Worm (Caenorhabditis elegans): Measurements from ENCODE around the gene srh-248.
"Not testable (repeated sequence)": the region's sequence is repeated elsewhere in the genome, so short reads cannot be mapped to it uniquely, and the experiment has no call there.

Gene srh-248

DNA sequence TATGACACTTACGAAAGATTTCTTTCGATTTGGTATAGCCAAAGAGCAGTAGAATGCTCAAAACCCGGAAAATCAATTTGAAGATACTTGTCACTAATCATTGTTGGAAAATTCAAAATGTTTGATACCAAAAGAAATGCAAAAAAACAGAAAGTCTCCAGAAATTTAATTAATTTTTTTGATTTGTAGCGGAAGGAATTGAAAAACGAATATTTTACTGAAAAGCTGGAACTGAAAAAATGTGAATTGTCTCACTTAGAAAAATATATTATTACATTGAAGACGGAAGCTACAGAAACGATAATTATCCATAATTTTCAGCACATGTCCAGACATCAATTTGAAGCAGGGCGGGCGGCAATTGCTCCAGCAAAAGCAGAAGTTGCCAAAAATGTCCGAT lies 7.7 kb upstream of the srh-248 start, which contains the start of gene srw-138:
TSS of gene srw-138 (minus strand) at position 101 of the 400 bp plus-strand sequence.
- TF ChIP-seq W03F9.2 (tag; optimal IDR thresholded peaks at IDR 0.05) (no peak), him-1 (tag; optimal IDR thresholded peaks at IDR 0.05) (no peak)

ce11 chrV:2960894-2961293 lies 5.7 kb upstream of the srh-248 start, which contains the start of gene srw-144:
TSS of gene srw-144 (minus strand) at chrV:2960994.
- TF ChIP-seq him-1 (tag; optimal IDR thresholded peaks at IDR 0.05) (no peak), W03F9.2 (tag; optimal IDR thresholded peaks at IDR 0.05) (no peak), dao-5 (tag; optimal IDR thresholded peaks at IDR 0.05) (no peak)

- no peak for TF ChIP-seq W03F9.2 (tag; optimal IDR thresholded peaks at IDR 0.05)
- TF ChIP-seq him-1 (tag; optimal IDR thresholded peaks at IDR 0.05): no peak
- TF ChIP-seq dao-5 (tag; optimal IDR thresholded peaks at IDR 0.05): no peak
Observed at ce11 chrV:2958202-2958601, 3.0 kb upstream of the srh-248 start, which contains the start of gene srw-142. TSS of gene srw-142 (minus strand) at chrV:2958302.

ce11 chrV:2952102-2952501 lies 3.1 kb downstream of the srh-248 start, which contains the start of gene srw-122:
TSS of gene srw-122 (minus strand) at chrV:2952202.
- TF ChIP-seq him-1, W03F9.2, dao-5 (tag; optimal IDR thresholded peaks at IDR 0.05): not testable (repeated sequence)

- no peak for TF ChIP-seq dao-5 (tag; optimal IDR thresholded peaks at IDR 0.05)
- no peak for TF ChIP-seq him-1 (tag; optimal IDR thresholded peaks at IDR 0.05)
- no peak for TF ChIP-seq W03F9.2 (tag; optimal IDR thresholded peaks at IDR 0.05)
Observed at ce11 chrV:2945602-2946001, 9.6 kb downstream of the srh-248 start, which contains the start of gene srh-87. TSS of gene srh-87 (minus strand) at chrV:2945702.

- TF ChIP-seq him-1 (tag; optimal IDR thresholded peaks at IDR 0.05) (no peak), W03F9.2 (tag; optimal IDR thresholded peaks at IDR 0.05) (no peak), dao-5 (tag; optimal IDR thresholded peaks at IDR 0.05) (no peak)
Observed at ce11 chrV:2943859-2944258, 11.4 kb downstream of the srh-248 start, which contains the start of gene srw-137. TSS of gene srw-137 (minus strand) at chrV:2943959.

- TF ChIP-seq W03F9.2 (tag; optimal IDR thresholded peaks at IDR 0.05) (no peak), dao-5 (tag; optimal IDR thresholded peaks at IDR 0.05) (no peak), him-1 (tag; optimal IDR thresholded peaks at IDR 0.05) (no peak)
Observed at ce11 chrV:2942247-2942646, 13.0 kb downstream of the srh-248 start.

- TF ChIP-seq dao-5 (tag; optimal IDR thresholded peaks at IDR 0.05) (no peak), W03F9.2 (tag; optimal IDR thresholded peaks at IDR 0.05) (no peak), him-1 (tag; optimal IDR thresholded peaks at IDR 0.05) (no peak)
Observed at ce11 chrV:2941405-2941804, 13.8 kb downstream of the srh-248 start, which contains the start of gene srw-143. TSS of gene srw-143 (minus strand) at chrV:2941505.

DNA sequence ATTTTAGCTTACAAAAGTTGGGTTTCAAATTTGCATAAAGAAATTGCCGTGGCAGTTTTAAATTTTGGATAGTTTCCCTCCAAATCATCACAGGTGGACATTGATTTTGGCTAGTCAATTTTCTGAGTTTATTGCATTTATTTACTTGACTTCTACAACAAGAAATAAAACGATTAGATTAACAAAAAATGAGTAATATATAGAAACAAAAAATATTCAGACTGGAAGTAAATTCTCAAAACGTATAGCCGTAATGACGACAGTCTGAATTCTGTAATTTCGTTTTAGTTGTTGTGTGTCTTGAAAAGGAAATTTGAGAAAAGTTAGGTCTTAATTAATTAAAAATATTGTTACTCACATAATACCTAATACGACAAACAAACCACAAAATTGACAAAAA lies 16.7 kb downstream of the srh-248 start, which contains the start of gene srw-141:
TSS of gene srw-141 (minus strand) at position 101 of the 400 bp plus-strand sequence.
- no peak for TF ChIP-seq W03F9.2 (tag; optimal IDR thresholded peaks at IDR 0.05)
- no peak for TF ChIP-seq dao-5 (tag; optimal IDR thresholded peaks at IDR 0.05)
- TF ChIP-seq him-1 (tag; optimal IDR thresholded peaks at IDR 0.05): no peak

ce11 chrV:2934075-2934474 lies 21.2 kb downstream of the srh-248 start, which contains the start of gene srh-247:
TSS of gene srh-247 (minus strand) at chrV:2934175.
- TF ChIP-seq W03F9.2 (tag; optimal IDR thresholded peaks at IDR 0.05) (no peak), him-1 (tag; optimal IDR thresholded peaks at IDR 0.05) (no peak), dao-5 (tag; optimal IDR thresholded peaks at IDR 0.05) (no peak)

- TF ChIP-seq him-1 (tag; optimal IDR thresholded peaks at IDR 0.05) (no peak), dao-5 (tag; optimal IDR thresholded peaks at IDR 0.05) (no peak), W03F9.2 (tag; optimal IDR thresholded peaks at IDR 0.05) (no peak)
Observed at ce11 chrV:2931252-2931651, 24.0 kb downstream of the srh-248 start, which contains the start of gene C31B8.1. TSS of gene C31B8.1 (plus strand) at chrV:2931552.

ce11 chrV:2929753-2930152 lies 25.5 kb downstream of the srh-248 start, which contains the start of gene C31B8.16:
TSS of gene C31B8.16 (plus strand) at chrV:2930053.
- TF ChIP-seq him-1 (tag; optimal IDR thresholded peaks at IDR 0.05) (no peak), W03F9.2 (tag; optimal IDR thresholded peaks at IDR 0.05) (no peak), dao-5 (tag; optimal IDR thresholded peaks at IDR 0.05) (no peak)

- no peak for TF ChIP-seq W03F9.2 (tag; optimal IDR thresholded peaks at IDR 0.05)
- TF ChIP-seq him-1 (tag; optimal IDR thresholded peaks at IDR 0.05): no peak
- TF ChIP-seq dao-5 (tag; optimal IDR thresholded peaks at IDR 0.05): no peak
Observed at ce11 chrV:2927553-2927952, 27.7 kb downstream of the srh-248 start, which contains the start of gene C31B8.12. TSS of gene C31B8.12 (minus strand) at chrV:2927653.

ce11 chrV:2922594-2922993 lies 32.6 kb downstream of the srh-248 start, which contains the start of gene srh-38:
TSS of gene srh-38 (minus strand) at chrV:2922694.
- TF ChIP-seq him-1 (tag; optimal IDR thresholded peaks at IDR 0.05): no peak
- TF ChIP-seq W03F9.2 (tag; optimal IDR thresholded peaks at IDR 0.05): no peak
- no peak for TF ChIP-seq dao-5 (tag; optimal IDR thresholded peaks at IDR 0.05)
